Worm (Caenorhabditis elegans) whole organism, young adult: ENCODE data around the gene F54D5.15.

ENCODE experiments used
- B0019.2 ChIP-seq: fragments of 200-800 bp; sonication (Bioruptor generic); conservative IDR thresholded peaks from 2 replicates; pipeline ENCODE4 v1.3.6; 2022; ENCODE audit warnings: missing genetic modification reagents, missing genetic modification characterization, missing compliant biosample characterization
- B0035.1 ChIP-seq: sonication (generic microtip); optimal IDR thresholded peaks from 2 replicates; lab custom pipeline; 2016; ENCODE audit warnings: missing genetic modification characterization, mild to moderate bottlenecking, missing compliant biosample characterization, missing genotype, missing genetic modification reagents
- C06A6.2 ChIP-seq: fragments of 200-800 bp; sonication (Bioruptor generic); conservative IDR thresholded peaks from 2 replicates; pipeline ENCODE4 v1.3.6; 2022; ENCODE audit warnings: missing genetic modification characterization, missing compliant biosample characterization
- C17E4.6 ChIP-seq: fragments of 200-800 bp; sonication (Bioruptor generic); IDR thresholded peaks from 2 replicates; pipeline ENCODE4 v1.3.6; 2022; ENCODE audit warnings: missing genetic modification reagents, missing genetic modification characterization, missing compliant biosample characterization
- F22D6.2 ChIP-seq: sonication (generic microtip); optimal IDR thresholded peaks from 2 replicates; lab custom pipeline; 2016; ENCODE audit warnings: mild to moderate bottlenecking, missing genetic modification characterization, missing compliant biosample characterization
- F57C9.4 ChIP-seq: sonication (generic microtip); optimal IDR thresholded peaks from 2 replicates; lab custom pipeline; 2017; ENCODE audit warnings: mild to moderate bottlenecking, missing genetic modification characterization, missing compliant biosample characterization
- T07F8.4 ChIP-seq: sonication (generic microtip); optimal IDR thresholded peaks from 2 replicates; lab custom pipeline; 2016; ENCODE audit warnings: mild to moderate bottlenecking, missing genetic modification characterization, moderate library complexity, missing compliant biosample characterization
- T26A5.8 ChIP-seq: sonication (generic microtip); optimal IDR thresholded peaks from 2 replicates; lab custom pipeline; 2016; ENCODE audit warnings: missing genetic modification characterization, missing compliant biosample characterization
- Y95B8A.8 ChIP-seq: fragments of 200-800 bp; sonication (Bioruptor generic); IDR thresholded peaks from 2 replicates; pipeline ENCODE4 v1.3.6; 2022; ENCODE audit warnings: missing genetic modification reagents, missing genetic modification characterization, missing compliant biosample characterization
- akir-1 ChIP-seq: fragments of 200-800 bp; sonication (Bioruptor generic); optimal IDR thresholded peaks from 2 replicates; lab custom pipeline; 2018; ENCODE audit warnings: mild to moderate bottlenecking, missing genetic modification characterization, moderate library complexity, missing compliant biosample characterization
- aptf-3 ChIP-seq: fragments of 200-800 bp; sonication (Bioruptor generic); IDR thresholded peaks from 2 replicates; pipeline ENCODE4 v1.3.6; 2022; ENCODE audit warnings: missing genetic modification characterization, missing compliant biosample characterization
- atf-7 ChIP-seq: sonication (generic microtip); optimal IDR thresholded peaks from 2 replicates; lab custom pipeline; 2017; ENCODE audit warnings: mild to moderate bottlenecking, missing genetic modification characterization, missing compliant biosample characterization
- athp-1 ChIP-seq: sonication (generic microtip); optimal IDR thresholded peaks from 2 replicates; lab custom pipeline; 2017; ENCODE audit warnings: mild to moderate bottlenecking, missing genetic modification characterization, missing compliant biosample characterization
- bed-1 ChIP-seq: fragments of 200-800 bp; sonication (Bioruptor generic); IDR thresholded peaks from 2 replicates; pipeline ENCODE4 v1.3.6; 2022; ENCODE audit warnings: missing genetic modification reagents, missing genetic modification characterization, missing compliant biosample characterization
- ceh-40 ChIP-seq: fragments of 200-800 bp; sonication (Bioruptor generic); IDR thresholded peaks from 2 replicates; pipeline ENCODE4 v1.3.6; 2022; ENCODE audit warnings: missing genetic modification characterization, missing compliant biosample characterization
- ceh-79 ChIP-seq: sonication (generic microtip); optimal IDR thresholded peaks from 2 replicates; lab custom pipeline; 2017; ENCODE audit warnings: mild to moderate bottlenecking, missing genetic modification characterization, missing compliant biosample characterization
- ceh-91 ChIP-seq: fragments of 200-800 bp; sonication (Bioruptor generic); IDR thresholded peaks from 2 replicates; pipeline ENCODE4 v1.3.6; 2022; ENCODE audit warnings: missing genetic modification reagents, missing genetic modification characterization, missing compliant biosample characterization
- him-1 ChIP-seq: sonication (generic microtip); optimal IDR thresholded peaks from 2 replicates; lab custom pipeline; 2016; ENCODE audit warnings: missing genotype, missing genetic modification reagents, missing genetic modification characterization, missing compliant biosample characterization
- hlh-12 ChIP-seq: sonication (generic microtip); optimal IDR thresholded peaks from 2 replicates; lab custom pipeline; 2016; ENCODE audit warnings: missing genetic modification characterization, missing compliant biosample characterization
- hlh-26 ChIP-seq: fragments of 200-800 bp; sonication (Bioruptor generic); conservative IDR thresholded peaks from 2 replicates; pipeline ENCODE4 v1.3.6; 2022; ENCODE audit warnings: missing genetic modification reagents, missing genetic modification characterization, missing compliant biosample characterization
- let-607 ChIP-seq, 2 experiments: fragments of 200-800 bp in 1 of 2; sonication (Bioruptor generic) in 1 of 2; sonication (generic microtip) in 1 of 2; optimal IDR thresholded peaks; 2 replicates each; lab custom pipeline; 2016 to 2018; ENCODE audit warnings: mild to moderate bottlenecking in 2 of 2, missing compliant biosample characterization in 2 of 2, missing genetic modification characterization in 2 of 2, moderate library complexity in 2 of 2, missing genotype in 1 of 2
- lin-26 ChIP-seq: fragments of 200-800 bp; sonication (Bioruptor generic); IDR thresholded peaks from 2 replicates; pipeline ENCODE4 v1.3.6; 2022; ENCODE audit warnings: missing genetic modification reagents, missing genetic modification characterization, missing compliant biosample characterization
- lin-40 ChIP-seq: sonication (generic microtip); optimal IDR thresholded peaks from 2 replicates; lab custom pipeline; 2016; ENCODE audit warnings: missing genetic modification characterization, mild to moderate bottlenecking, missing compliant biosample characterization, missing genotype, missing genetic modification reagents
- lin-54 ChIP-seq: fragments of 200-800 bp; sonication (Bioruptor generic); optimal IDR thresholded peaks from 2 replicates; lab custom pipeline; 2018; ENCODE audit warnings: mild to moderate bottlenecking, missing genetic modification characterization, missing compliant biosample characterization
- lir-1 ChIP-seq: fragments of 200-800 bp; sonication (Bioruptor generic); conservative IDR thresholded peaks from 2 replicates; pipeline ENCODE4 v1.3.6; 2022; ENCODE audit warnings: missing genetic modification reagents, missing genetic modification characterization, missing compliant biosample characterization
- lsy-27 ChIP-seq: sonication (generic microtip); optimal IDR thresholded peaks from 2 replicates; lab custom pipeline; 2017; ENCODE audit warnings: missing genetic modification characterization, mild to moderate bottlenecking, missing compliant biosample characterization, antibody characterized with exemption, missing genotype, borderline replicate concordance; ENCODE audit not compliant: insufficient read depth
- madf-10 ChIP-seq: sonication (generic microtip); optimal IDR thresholded peaks from 2 replicates; lab custom pipeline; 2016; ENCODE audit warnings: mild to moderate bottlenecking, missing genetic modification characterization, missing compliant biosample characterization
- mxl-1 ChIP-seq: sonication (generic microtip); optimal IDR thresholded peaks from 2 replicates; lab custom pipeline; 2016; ENCODE audit warnings: missing genetic modification characterization, missing compliant biosample characterization
- nfyb-1 ChIP-seq: fragments of 200-800 bp; sonication (Bioruptor generic); IDR thresholded peaks from 2 replicates; pipeline ENCODE4 v1.3.6; 2022; ENCODE audit warnings: missing genetic modification reagents, missing genetic modification characterization, missing compliant biosample characterization
- nhr-90 ChIP-seq: sonication (generic microtip); optimal IDR thresholded peaks from 2 replicates; lab custom pipeline; 2016; ENCODE audit warnings: missing genotype, mild to moderate bottlenecking, missing genetic modification characterization, missing compliant biosample characterization
- sea-2 ChIP-seq: fragments of 200-800 bp; sonication (Bioruptor generic); IDR thresholded peaks from 2 replicates; pipeline ENCODE4 v1.3.6; 2022; ENCODE audit warnings: missing genetic modification characterization, missing compliant biosample characterization
- snpc-1.3 ChIP-seq: sonication (generic microtip); optimal IDR thresholded peaks from 2 replicates; lab custom pipeline; 2017; ENCODE audit warnings: missing genetic modification characterization, mild to moderate bottlenecking, missing compliant biosample characterization, antibody characterized with exemption, moderate library complexity, missing genotype, missing genetic modification reagents; ENCODE audit not compliant: insufficient read depth
- snpc-3.4 ChIP-seq: sonication (generic microtip); optimal IDR thresholded peaks from 2 replicates; lab custom pipeline; 2017; ENCODE audit warnings: missing genetic modification characterization, mild to moderate bottlenecking, missing compliant biosample characterization, antibody characterized with exemption, moderate library complexity, missing genotype, missing genetic modification reagents
- somi-1 ChIP-seq: fragments of 200-800 bp; sonication (Bioruptor generic); optimal IDR thresholded peaks from 2 replicates; lab custom pipeline; 2018; ENCODE audit warnings: mild to moderate bottlenecking, missing genetic modification characterization, missing compliant biosample characterization
- sptf-2 ChIP-seq: fragments of 200-800 bp; sonication (Bioruptor generic); optimal IDR thresholded peaks from 2 replicates; lab custom pipeline; 2018; ENCODE audit warnings: mild to moderate bottlenecking, missing genetic modification characterization, missing compliant biosample characterization
- zfh-2 ChIP-seq: fragments of 200-800 bp; sonication (Bioruptor generic); conservative IDR thresholded peaks from 2 replicates; pipeline ENCODE4 v1.3.6; 2022; ENCODE audit warnings: missing genetic modification reagents, missing genetic modification characterization, missing compliant biosample characterization
- ztf-25 ChIP-seq: fragments of 200-800 bp; sonication (Bioruptor generic); IDR thresholded peaks from 2 replicates; pipeline ENCODE4 v1.3.6; 2022; ENCODE audit warnings: missing genetic modification reagents, missing genetic modification characterization, missing compliant biosample characterization
- ztf-28 ChIP-seq: fragments of 200-800 bp; sonication (Bioruptor generic); IDR thresholded peaks from 2 replicates; pipeline ENCODE4 v1.3.6; 2022; ENCODE audit warnings: missing genetic modification reagents, missing genetic modification characterization, missing compliant biosample characterization

The F54D5.15 gene

DNA sequence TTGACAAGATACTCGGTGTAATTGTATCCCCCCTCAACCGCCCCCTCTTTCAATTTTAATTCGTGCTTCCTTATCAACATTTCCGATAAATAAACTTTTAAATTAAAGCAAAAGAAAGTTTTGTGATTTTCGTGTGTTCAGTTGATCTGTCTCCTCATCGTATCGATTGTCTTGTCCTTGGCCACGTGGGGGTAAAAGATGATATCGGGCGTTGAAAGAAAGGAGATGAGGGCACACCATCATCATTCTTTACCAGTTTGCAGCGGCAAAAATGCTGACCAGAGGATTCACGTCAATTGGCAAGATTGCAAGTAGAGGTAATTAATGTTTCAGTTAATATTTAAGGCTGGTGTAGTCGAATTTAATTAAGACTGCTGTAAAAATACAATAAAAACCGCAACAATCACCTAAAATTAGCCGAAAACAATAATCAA is 16.8 kb downstream of the F54D5.15 start, which contains the start of gene F54D5.7 (continued):
- 0 out of 2 replicates have a peak, but pooled peaks have one; percentile 9 for TF ChIP-seq zfh-2
- no peak for TF ChIP-seq lin-26 (GFP tag; lab: Robert Waterston, UW)
- peak; percentile 62 for TF ChIP-seq B0035.1 (tag; lab: Kevin White, UChicago)
- TF ChIP-seq akir-1 (GFP tag; lab: Kevin White, UChicago) = no peak
- TF ChIP-seq aptf-3 (GFP tag; lab: Robert Waterston, UW) = no peak
- no peak for TF ChIP-seq ceh-79 (tag; lab: Kevin White, UChicago)
- TF ChIP-seq ztf-25 (GFP tag; lab: Robert Waterston, UW) = no peak
- TF ChIP-seq madf-10 (tag; lab: Kevin White, UChicago) = peak; percentile 74
- TF ChIP-seq ceh-40 (GFP tag; lab: Robert Waterston, UW) = 0 out of 2 replicates have a peak, but pooled peaks have one; percentile 21
- TF ChIP-seq ztf-28 (GFP tag; lab: Robert Waterston, UW) = no peak
- no peak for TF ChIP-seq sea-2 (GFP tag; lab: Robert Waterston, UW)
- TF ChIP-seq bed-1 (GFP tag; lab: Robert Waterston, UW) = 0 out of 2 replicates have a peak, but pooled peaks have one; percentile 39
- no peak for TF ChIP-seq somi-1 (GFP tag; lab: Kevin White, UChicago)
- TF ChIP-seq lsy-27 = no peak
- TF ChIP-seq snpc-1.3 = no peak
- TF ChIP-seq lin-40 (tag; lab: Kevin White, UChicago) = peak; percentile 21
- TF ChIP-seq F22D6.2 = peak; percentile 11
- TF ChIP-seq mxl-1 (tag; lab: Kevin White, UChicago) = peak; percentile 53
- TF ChIP-seq athp-1 (tag; lab: Kevin White, UChicago) = peak; percentile 75
- 0 out of 2 replicates have a peak, but pooled peaks have one; percentile 51 for TF ChIP-seq C06A6.2 (GFP tag; lab: Robert Waterston, UW)
- TF ChIP-seq ceh-91 (GFP tag; lab: Robert Waterston, UW) = no peak
- TF ChIP-seq T07F8.4 (tag; lab: Kevin White, UChicago) = peak; percentile 22
- no peak for TF ChIP-seq hlh-12
- no peak for TF ChIP-seq F57C9.4
- TF ChIP-seq B0019.2 (GFP tag; lab: Robert Waterston, UW) = no peak
- TF ChIP-seq sptf-2 = no peak
- TF ChIP-seq Y95B8A.8 (GFP tag; lab: Robert Waterston, UW) = no peak
- TF ChIP-seq atf-7 = peak; percentile 59
- TF ChIP-seq T26A5.8 = no peak
- TF ChIP-seq nhr-90 = peak; percentile 34
- TF ChIP-seq him-1 (tag; lab: Kevin White, UChicago) = no peak
- peak in 1 of 2 experiments; percentile 26 for TF ChIP-seq let-607 (tag; optimal IDR thresholded peaks at IDR 0.05; lab: Kevin White, UChicago)
- TF ChIP-seq lir-1 (GFP tag; lab: Robert Waterston, UW) = no peak; the same call in 1 of the 2 replicates
- no peak for TF ChIP-seq hlh-26 (GFP tag; lab: Robert Waterston, UW)
- TF ChIP-seq C17E4.6 (GFP tag; lab: Robert Waterston, UW) = no peak

DNA sequence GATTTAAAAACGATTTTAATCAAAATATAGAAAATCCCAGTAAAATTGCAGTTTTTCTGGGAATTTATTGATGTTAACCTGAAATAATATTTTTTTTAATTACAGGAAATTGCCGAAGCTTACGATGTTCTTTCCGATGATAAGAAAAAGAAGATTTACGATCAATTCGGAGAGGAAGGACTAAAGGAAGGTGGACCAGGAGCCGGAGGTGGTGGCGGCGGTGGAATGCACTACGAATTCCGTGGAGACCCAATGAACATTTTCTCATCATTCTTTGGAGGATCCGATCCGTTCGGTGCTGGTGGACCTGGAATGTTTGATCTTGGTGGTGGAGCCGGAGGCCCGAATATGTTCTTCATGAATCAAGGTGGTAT is 18.1 kb downstream of the F54D5.15 start:
- peak; percentile 1 for TF ChIP-seq lin-54 (GFP tag; lab: Kevin White, UChicago)
- no peak for TF ChIP-seq snpc-3.4 (tag; lab: Kevin White, UChicago)
- TF ChIP-seq zfh-2 = peak; percentile 64
- no peak for TF ChIP-seq snpc-1.3
- 0 out of 2 replicates have a peak, but pooled peaks have one; percentile 12 for TF ChIP-seq lin-26 (GFP tag; lab: Robert Waterston, UW)
- TF ChIP-seq nfyb-1 (GFP tag; lab: Robert Waterston, UW) = peak; percentile 38; the same call in 1 of the 2 replicates
